Worm (Caenorhabditis elegans) whole organism, L4 larva: ENCODE measurements around the gene C09H10.9.

Source experiments
- lin-29 ChIP-seq: fragments of 200-800 bp; sonication (Bioruptor generic); IDR thresholded peaks from 2 replicates; pipeline ENCODE4 v1.3.6; 2022; ENCODE audit warnings: missing genetic modification reagents, missing genetic modification characterization, missing compliant biosample characterization
- zfp-2 ChIP-seq: sonication (generic microtip); optimal IDR thresholded peaks from 2 replicates; lab custom pipeline; 2016; ENCODE audit warnings: mild to moderate bottlenecking, missing genetic modification characterization, missing compliant biosample characterization

ce11 chrII:11134828-11135227, 30.6 kb downstream of the C09H10.9 start, which contains the start of gene F40F8.5:
- TF ChIP-seq zfp-2 (tag; lab: Kevin White, UChicago) = no peak
- TF ChIP-seq lin-29 (GFP tag; lab: Robert Waterston, UW) = no peak
